Worm (Caenorhabditis elegans) whole organism, L1 larva: Measurements from ENCODE around the gene lips-1.
A peak's percentile ranks its signal among the peaks of the same experiment; 100 is the strongest.

Source experiments
- C04F5.9 ChIP-seq: sonication (generic microtip); optimal IDR thresholded peaks from 2 replicates; lab custom pipeline; 2016; ENCODE audit warnings: missing genetic modification characterization, missing compliant biosample characterization
- C16A3.4 ChIP-seq: fragments of 150-350 bp; optimal IDR thresholded peaks from 2 replicates; lab custom pipeline; 2014; ENCODE audit warnings: missing biosample characterization, missing genetic modification characterization
- Y116A8C.19 ChIP-seq: sonication (generic microtip); optimal IDR thresholded peaks from 2 replicates; lab custom pipeline; 2016; ENCODE audit warnings: missing compliant biosample characterization, missing genetic modification characterization, borderline replicate concordance
- blmp-1 ChIP-seq: fragments of 150-350 bp; optimal IDR thresholded peaks from 2 replicates; lab custom pipeline; 2014; ENCODE audit warnings: missing biosample characterization, missing genetic modification characterization
- ceh-63 ChIP-seq: fragments of 200-800 bp; sonication (Bioruptor generic); optimal IDR thresholded peaks from 2 replicates; lab custom pipeline; 2018; ENCODE audit warnings: mild to moderate bottlenecking, missing genetic modification characterization, missing compliant biosample characterization
- ceh-82 ChIP-seq, 3 experiments: fragments of 150-350 bp in 1 of 3; sonication (generic microtip) in 2 of 3; optimal IDR thresholded peaks; 2 replicates each; lab custom pipeline; 2014 to 2017; ENCODE audit warnings: missing biosample characterization in 3 of 3, missing genetic modification characterization in 3 of 3
- ceh-88 ChIP-seq: fragments of 200-800 bp; sonication (Bioruptor generic); IDR thresholded peaks from 2 replicates; pipeline ENCODE4 v1.3.6; 2022; ENCODE audit warnings: missing genetic modification characterization, missing compliant biosample characterization
- efl-1 ChIP-seq, 4 experiments: fragments of 150-350 bp; optimal IDR thresholded peaks in 3 of 4; peaks in 1 of 4; 1 replicate in 1 of 4; 2 replicates in 3 of 4; lab custom pipeline; 2014; ENCODE audit warnings: missing biosample characterization in 2 of 4, missing genetic modification characterization in 2 of 4, missing genetic modification reagents in 2 of 4
- elt-2 ChIP-seq: sonication (generic microtip); optimal IDR thresholded peaks from 2 replicates; lab custom pipeline; 2016; ENCODE audit warnings: missing genetic modification characterization, mild to moderate bottlenecking, inconsistent platforms, missing compliant biosample characterization, missing genetic modification reagents
- elt-3 ChIP-seq, 6 experiments: fragments of 150-350 bp in 1 of 6; sonication (generic microtip); optimal IDR thresholded peaks; 2 replicates each; lab custom pipeline; 2017 to 2018; ENCODE audit warnings: missing biosample characterization in 6 of 6, missing genetic modification characterization in 6 of 6, inconsistent platforms in 1 of 6
- ets-5 ChIP-seq: fragments of 200-800 bp; sonication (Bioruptor generic); IDR thresholded peaks from 2 replicates; pipeline ENCODE4 v1.3.6; 2022; ENCODE audit warnings: missing genetic modification characterization, missing compliant biosample characterization
- fos-1 ChIP-seq: fragments of 150-350 bp; optimal IDR thresholded peaks from 2 replicates; lab custom pipeline; 2014; ENCODE audit warnings: missing biosample characterization, missing genetic modification characterization
- grh-1 ChIP-seq: fragments of 200-800 bp; sonication (Bioruptor generic); IDR thresholded peaks from 2 replicates; pipeline ENCODE4 v1.3.6; 2022; ENCODE audit warnings: missing genetic modification reagents, missing genetic modification characterization, missing compliant biosample characterization
- hlh-17 ChIP-seq: fragments of 200-800 bp; sonication (Bioruptor generic); optimal IDR thresholded peaks from 2 replicates; lab custom pipeline; 2018; ENCODE audit warnings: missing genetic modification characterization, mild to moderate bottlenecking, missing compliant biosample characterization, moderate library complexity, borderline replicate concordance
- hpl-2 ChIP-seq: fragments of 150-350 bp; optimal IDR thresholded peaks from 2 replicates; lab custom pipeline; 2014; ENCODE audit warnings: missing biosample characterization, missing genetic modification reagents, missing genetic modification characterization
- lin-14 ChIP-seq: fragments of 200-800 bp; sonication (Bioruptor generic); optimal IDR thresholded peaks from 2 replicates; lab custom pipeline; 2018; ENCODE audit warnings: mild to moderate bottlenecking, missing genetic modification characterization, moderate library complexity, missing compliant biosample characterization
- lin-35 ChIP-seq, 2 experiments: fragments of 150-350 bp; optimal IDR thresholded peaks; 2 replicates each; lab custom pipeline; 2014; ENCODE audit warnings: missing biosample characterization in 2 of 2, missing genetic modification characterization in 2 of 2, missing genetic modification reagents in 2 of 2
- lin-39 ChIP-seq: fragments of 150-350 bp; optimal IDR thresholded peaks from 2 replicates; lab custom pipeline; 2014; ENCODE audit warnings: missing biosample characterization, missing genetic modification reagents, missing genetic modification characterization
- lir-3 ChIP-seq: sonication (generic microtip); optimal IDR thresholded peaks from 2 replicates; lab custom pipeline; 2016; ENCODE audit warnings: mild to moderate bottlenecking, missing genetic modification characterization, moderate library complexity, missing compliant biosample characterization; ENCODE audit not compliant: poor library complexity
- lsy-2 ChIP-seq, 2 experiments: fragments of 150-350 bp; optimal IDR thresholded peaks; 2 replicates each; lab custom pipeline; 2014; ENCODE audit warnings: missing biosample characterization in 2 of 2, missing genetic modification characterization in 2 of 2
- mdl-1 ChIP-seq, 2 experiments: fragments of 150-350 bp; optimal IDR thresholded peaks; 2 replicates each; lab custom pipeline; 2014 to 2017; ENCODE audit warnings: missing biosample characterization in 2 of 2, missing genetic modification characterization in 2 of 2, inconsistent platforms in 1 of 2
- mep-1 ChIP-seq: fragments of 150-350 bp; optimal IDR thresholded peaks from 2 replicates; lab custom pipeline; 2014; ENCODE audit warnings: missing biosample characterization, missing genetic modification characterization
- nhr-11 ChIP-seq: fragments of 150-350 bp; optimal IDR thresholded peaks from 2 replicates; lab custom pipeline; 2014; ENCODE audit warnings: missing biosample characterization, missing genetic modification characterization
- nhr-12 ChIP-seq: sonication (generic microtip); optimal IDR thresholded peaks from 2 replicates; lab custom pipeline; 2017; ENCODE audit warnings: missing biosample characterization, missing genetic modification characterization
- nhr-19 ChIP-seq: fragments of 200-800 bp; sonication (Bioruptor generic); conservative IDR thresholded peaks from 2 replicates; pipeline ENCODE4 v1.3.6; 2022; ENCODE audit warnings: missing genetic modification characterization, missing compliant biosample characterization
- nhr-20 ChIP-seq: sonication (generic microtip); optimal IDR thresholded peaks from 2 replicates; lab custom pipeline; 2016; ENCODE audit warnings: mild to moderate bottlenecking, missing genetic modification characterization, missing compliant biosample characterization
- nhr-28 ChIP-seq: fragments of 150-350 bp; optimal IDR thresholded peaks from 2 replicates; lab custom pipeline; 2014; ENCODE audit warnings: missing biosample characterization, missing genetic modification characterization
- nhr-47 ChIP-seq: sonication (generic microtip); optimal IDR thresholded peaks from 2 replicates; lab custom pipeline; 2016; ENCODE audit warnings: mild to moderate bottlenecking, missing genetic modification characterization, moderate library complexity, missing compliant biosample characterization
- nhr-71 ChIP-seq: sonication (generic microtip); optimal IDR thresholded peaks from 2 replicates; lab custom pipeline; 2016; ENCODE audit warnings: mild to moderate bottlenecking, missing genetic modification characterization, moderate library complexity, missing compliant biosample characterization
- nhr-85 ChIP-seq: sonication (generic microtip); peaks from one replicate; lab custom pipeline; 2016; ENCODE audit warnings: missing genetic modification characterization, inconsistent platforms, missing compliant biosample characterization
- nhr-90 ChIP-seq: sonication (generic microtip); optimal IDR thresholded peaks from 2 replicates; lab custom pipeline; 2016; ENCODE audit warnings: mild to moderate bottlenecking, missing genetic modification characterization, missing compliant biosample characterization; ENCODE audit not compliant: poor library complexity
- pag-3 ChIP-seq: sonication (generic microtip); optimal IDR thresholded peaks from 2 replicates; lab custom pipeline; 2017; ENCODE audit warnings: missing genetic modification characterization, mild to moderate bottlenecking, missing compliant biosample characterization, antibody characterized with exemption, borderline replicate concordance; ENCODE audit not compliant: insufficient read depth
- pax-3 ChIP-seq: fragments of 200-800 bp; sonication (Bioruptor generic); optimal IDR thresholded peaks from 2 replicates; lab custom pipeline; 2018; ENCODE audit warnings: mild to moderate bottlenecking, missing genetic modification characterization, moderate library complexity, missing compliant biosample characterization
- rnt-1 ChIP-seq: sonication (generic microtip); optimal IDR thresholded peaks from 2 replicates; lab custom pipeline; 2016; ENCODE audit warnings: mild to moderate bottlenecking, missing genetic modification characterization, moderate library complexity, missing compliant biosample characterization
- skn-1 ChIP-seq: fragments of 150-350 bp; optimal IDR thresholded peaks from 2 replicates; lab custom pipeline; 2014; ENCODE audit warnings: missing biosample characterization, missing genetic modification characterization
- snu-23 ChIP-seq: sonication (generic microtip); optimal IDR thresholded peaks from 2 replicates; lab custom pipeline; 2016; ENCODE audit warnings: missing genetic modification characterization, missing compliant biosample characterization
- sox-4 ChIP-seq: sonication (generic microtip); optimal IDR thresholded peaks from 2 replicates; lab custom pipeline; 2016; ENCODE audit warnings: missing genetic modification characterization, missing compliant biosample characterization
- swsn-7 ChIP-seq: sonication (generic microtip); optimal IDR thresholded peaks from 2 replicates; lab custom pipeline; 2016; ENCODE audit warnings: missing genetic modification characterization, missing compliant biosample characterization
- tbx-2 ChIP-seq: sonication (generic microtip); optimal IDR thresholded peaks from 2 replicates; lab custom pipeline; 2016; ENCODE audit warnings: missing genetic modification characterization, missing compliant biosample characterization
- tlp-1 ChIP-seq: fragments of 150-350 bp; optimal IDR thresholded peaks from 2 replicates; lab custom pipeline; 2014; ENCODE audit warnings: missing biosample characterization, missing genetic modification characterization
- unc-130 ChIP-seq: fragments of 150-350 bp; optimal IDR thresholded peaks from 2 replicates; lab custom pipeline; 2017; ENCODE audit warnings: missing biosample characterization, missing genetic modification characterization, inconsistent platforms
- unc-30 ChIP-seq: sonication (generic microtip); optimal IDR thresholded peaks from 2 replicates; lab custom pipeline; 2017; ENCODE audit warnings: missing biosample characterization, missing genetic modification characterization
- unc-62 ChIP-seq: fragments of 150-350 bp; optimal IDR thresholded peaks from 2 replicates; lab custom pipeline; 2014; ENCODE audit warnings: missing biosample characterization, missing genetic modification reagents, missing genetic modification characterization
- xbp-1 ChIP-seq: sonication (generic microtip); optimal IDR thresholded peaks from 2 replicates; lab custom pipeline; 2016; ENCODE audit warnings: missing genetic modification characterization, missing compliant biosample characterization
- zag-1 ChIP-seq: fragments of 150-350 bp; optimal IDR thresholded peaks from 2 replicates; lab custom pipeline; 2014; ENCODE audit warnings: missing biosample characterization, missing genetic modification characterization
- zip-4 ChIP-seq: fragments of 200-800 bp; sonication (Bioruptor generic); optimal IDR thresholded peaks from 2 replicates; lab custom pipeline; 2018; ENCODE audit warnings: mild to moderate bottlenecking, missing genetic modification characterization, moderate library complexity, missing compliant biosample characterization
- ztf-4 ChIP-seq: fragments of 150-350 bp; optimal IDR thresholded peaks from 2 replicates; lab custom pipeline; 2014; ENCODE audit warnings: missing biosample characterization, missing genetic modification characterization

lips-1 gene

DNA sequence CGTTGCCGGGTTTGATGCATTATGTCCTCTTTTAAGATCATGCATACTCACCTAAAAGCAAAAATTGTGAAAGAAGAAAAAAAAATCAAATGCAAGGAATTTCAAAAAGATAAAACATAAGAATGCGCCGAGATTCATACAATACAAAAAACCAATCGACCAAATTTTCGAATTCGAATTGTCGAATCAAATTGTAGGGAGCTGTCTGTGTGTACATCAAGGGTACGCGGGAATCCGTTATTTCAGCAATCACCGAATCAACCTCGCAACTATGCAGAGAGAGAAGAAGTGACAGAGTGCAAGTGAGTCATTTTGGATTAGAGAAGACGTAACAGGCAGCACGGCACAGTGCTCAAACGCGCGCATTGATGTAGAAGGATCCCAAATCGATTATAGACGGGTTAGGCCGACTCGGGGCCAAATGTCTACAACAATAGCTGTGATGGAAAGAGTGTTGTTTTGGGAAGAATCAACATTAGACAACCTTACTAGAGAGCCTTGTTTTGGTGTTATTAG, 10.8 kb downstream of the lips-1 start, which contains the start of gene sdz-19:
TSS of gene sdz-19 (minus strand) at position 51 of the 516 bp plus-strand sequence.
- TF ChIP-seq hpl-2 (GFP tag; lab: Kevin White, UChicago) (no peak), C16A3.4 (no peak), ets-5 (no peak), nhr-20 (tag; lab: Kevin White, UChicago) (no peak), pag-3 (tag; lab: Kevin White, UChicago) (no peak), ztf-4 (tag; lab: Kevin White, UChicago) (no peak), swsn-7 (tag; lab: Kevin White, UChicago) (no peak), unc-62 (GFP tag; lab: Kevin White, UChicago) (no peak), zag-1 (no peak)
- TF ChIP-seq, all 84 proteins: peak for 0

DNA sequence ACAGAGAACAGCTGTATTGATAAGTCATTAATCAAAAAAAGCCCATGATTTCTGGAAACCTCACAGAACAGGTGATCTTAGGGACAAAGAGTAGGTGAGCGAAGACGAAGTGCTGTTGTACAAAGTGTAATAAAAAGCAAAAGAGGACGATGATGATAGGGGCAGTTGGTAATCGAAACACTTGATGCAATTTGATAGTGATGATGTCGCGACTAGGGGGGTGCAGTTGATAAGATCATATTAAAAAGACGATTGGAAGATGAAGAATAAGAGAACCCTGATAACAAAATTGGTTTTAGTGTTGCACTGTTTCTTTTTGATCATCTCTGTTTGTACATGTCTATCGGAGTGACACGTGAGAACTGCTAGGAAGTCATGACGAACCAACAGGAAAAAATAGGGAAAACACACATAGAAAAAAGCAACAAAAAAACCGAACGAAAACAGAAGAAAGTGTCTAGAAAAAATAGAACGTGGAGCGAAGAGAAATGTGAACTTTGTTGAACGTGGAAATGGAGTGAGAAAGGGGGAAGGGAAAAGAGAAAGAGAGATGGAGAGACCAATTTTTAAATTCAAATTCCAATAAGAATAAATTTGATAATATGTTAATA, 16.9 kb downstream of the lips-1 start:
- peak; percentile 81 for TF ChIP-seq snu-23 (GFP tag; lab: Kevin White, UChicago)
- TF ChIP-seq ztf-4 (tag; lab: Kevin White, UChicago) = peak; percentile 52
- peak; percentile 81 for TF ChIP-seq nhr-85
- TF ChIP-seq mep-1 (tag; lab: Kevin White, UChicago) = peak; percentile 44
- no peak for TF ChIP-seq hlh-17 (GFP tag; lab: Kevin White, UChicago)
- peak; percentile 5 for TF ChIP-seq pax-3 (tag; lab: Kevin White, UChicago)
- TF ChIP-seq sox-4 = peak; percentile 31
- peak; percentile 50 to 64 for TF ChIP-seq lsy-2 (tag; optimal IDR thresholded peaks at IDR 0.05; lab: Kevin White, UChicago)
- TF ChIP-seq unc-30 (tag; lab: Kevin White, UChicago) = no peak
- peak; percentile 60 for TF ChIP-seq nhr-47 (tag; lab: Kevin White, UChicago)
- TF ChIP-seq ceh-63 (GFP tag; lab: Kevin White, UChicago) = no peak
- TF ChIP-seq mdl-1 (tag; optimal IDR thresholded peaks at IDR 0.05; lab: Kevin White, UChicago) = peak in 1 of 2 experiments; percentile 54
- no peak for TF ChIP-seq nhr-12 (tag; lab: Kevin White, UChicago)
- peak; percentile 23; the same call in 1 of the 2 replicates for TF ChIP-seq ceh-88 (GFP tag; lab: Robert Waterston, UW)
- peak; percentile 76 for TF ChIP-seq nhr-90 (tag; lab: Kevin White, UChicago)
- TF ChIP-seq nhr-71 (tag; lab: Kevin White, UChicago) = peak; percentile 94
- peak; percentile 96 for TF ChIP-seq elt-2 (tag; lab: Kevin White, UChicago)
- peak; percentile 93 for TF ChIP-seq nhr-20 (tag; lab: Kevin White, UChicago)
- peak; percentile 32 for TF ChIP-seq fos-1 (tag; lab: Kevin White, UChicago)
- TF ChIP-seq xbp-1 (tag; lab: Kevin White, UChicago) = peak; percentile 36
- TF ChIP-seq Y116A8C.19 (tag; lab: Kevin White, UChicago) = no peak
- no peak for TF ChIP-seq ceh-82 (tag; optimal IDR thresholded peaks at IDR 0.05; lab: Kevin White, UChicago)
- peak; percentile 58 for TF ChIP-seq blmp-1 (tag; lab: Kevin White, UChicago)
- TF ChIP-seq skn-1 (tag; lab: Kevin White, UChicago) = peak; percentile 61
- TF ChIP-seq tlp-1 = peak; percentile 71
- peak; percentile 38 to 89 (median 84) for TF ChIP-seq elt-3 (tag; optimal IDR thresholded peaks at IDR 0.05; lab: Kevin White, UChicago)
- peak in 1 of 2 experiments; percentile 14 for TF ChIP-seq efl-1 (optimal IDR thresholded peaks at IDR 0.05; lab: Kevin White, UChicago)
- TF ChIP-seq efl-1 (GFP tag; optimal IDR thresholded peaks at IDR 0.05 in 1 of 2; lab: Kevin White, UChicago) = no peak
- TF ChIP-seq lir-3 = peak; percentile 43
- peak; percentile 81 for TF ChIP-seq lin-14
- peak; percentile 44 for TF ChIP-seq tbx-2 (tag; lab: Kevin White, UChicago)
- TF ChIP-seq unc-130 (tag; lab: Kevin White, UChicago) = peak; percentile 73
- TF ChIP-seq rnt-1 = peak; percentile 79
- TF ChIP-seq grh-1 (GFP tag; lab: Robert Waterston, UW) = 0 out of 2 replicates have a peak, but pooled peaks have one; percentile 21
- TF ChIP-seq lin-39 (tag; lab: Kevin White, UChicago) = peak; percentile 37
- peak; percentile 27 for TF ChIP-seq C04F5.9 (tag; lab: Kevin White, UChicago)
- no peak for TF ChIP-seq nhr-11 (tag; lab: Kevin White, UChicago)
- peak; percentile 42 for TF ChIP-seq swsn-7 (tag; lab: Kevin White, UChicago)
- peak; percentile 34 for TF ChIP-seq pag-3 (tag; lab: Kevin White, UChicago)
- TF ChIP-seq zip-4 (GFP tag; lab: Kevin White, UChicago) = no peak
- peak in 1 of 2 experiments; percentile 67 for TF ChIP-seq lin-35 (GFP tag; optimal IDR thresholded peaks at IDR 0.05; lab: Kevin White, UChicago)
- TF ChIP-seq nhr-28 (tag; lab: Kevin White, UChicago) = no peak
- TF ChIP-seq C16A3.4 = peak; percentile 7
- peak; percentile 91 for TF ChIP-seq nhr-19 (GFP tag; lab: Robert Waterston, UW)
